Fruit fly (Drosophila melanogaster) S2 (cell line): ENCODE measurements around the gene rhea.

ENCODE experiments used
- CG8478 ChIP-seq: fragments of >200 bp; optimal IDR thresholded peaks from 2 replicates; lab custom pipeline; 2018
- CTCF ChIP-seq, 2 experiments: fragments of >200 bp; optimal IDR thresholded peaks; 2 replicates each; lab custom pipeline; 2018

DNA sequence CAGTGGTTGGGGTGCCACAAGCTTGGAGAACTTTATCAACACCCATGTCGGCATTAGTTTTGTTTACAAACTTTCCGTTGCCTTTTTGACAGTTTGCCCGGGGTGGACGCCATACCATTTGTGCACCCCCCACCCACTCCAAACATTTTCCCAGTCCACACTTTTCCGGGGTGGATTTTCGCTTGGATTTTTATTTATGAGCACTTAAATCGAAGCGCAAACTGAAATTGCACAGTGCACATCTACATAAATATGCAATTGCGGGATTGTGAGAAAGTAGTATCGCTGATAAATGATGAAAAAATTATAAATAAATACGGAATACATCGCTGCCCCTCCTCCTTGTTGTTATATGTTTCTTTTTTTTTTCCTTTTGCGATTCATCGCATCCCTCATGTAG, 4.3 kb upstream of the rhea start:
- TF ChIP-seq CTCF (optimal IDR thresholded peaks at IDR 0.05; lab: Kevin White, UChicago): no peak
- no peak for TF ChIP-seq CG8478 (lab: Kevin White, UChicago)
